Fruit fly (Drosophila melanogaster) S2 (cell line): ENCODE measurements around the gene Oscillin.

Experiments
- CG8478 ChIP-seq: fragments of >200 bp; optimal IDR thresholded peaks from 2 replicates; lab custom pipeline; 2018
- CTCF ChIP-seq, 2 experiments: fragments of >200 bp; optimal IDR thresholded peaks; 2 replicates each; lab custom pipeline; 2018

Oscillin gene

DNA sequence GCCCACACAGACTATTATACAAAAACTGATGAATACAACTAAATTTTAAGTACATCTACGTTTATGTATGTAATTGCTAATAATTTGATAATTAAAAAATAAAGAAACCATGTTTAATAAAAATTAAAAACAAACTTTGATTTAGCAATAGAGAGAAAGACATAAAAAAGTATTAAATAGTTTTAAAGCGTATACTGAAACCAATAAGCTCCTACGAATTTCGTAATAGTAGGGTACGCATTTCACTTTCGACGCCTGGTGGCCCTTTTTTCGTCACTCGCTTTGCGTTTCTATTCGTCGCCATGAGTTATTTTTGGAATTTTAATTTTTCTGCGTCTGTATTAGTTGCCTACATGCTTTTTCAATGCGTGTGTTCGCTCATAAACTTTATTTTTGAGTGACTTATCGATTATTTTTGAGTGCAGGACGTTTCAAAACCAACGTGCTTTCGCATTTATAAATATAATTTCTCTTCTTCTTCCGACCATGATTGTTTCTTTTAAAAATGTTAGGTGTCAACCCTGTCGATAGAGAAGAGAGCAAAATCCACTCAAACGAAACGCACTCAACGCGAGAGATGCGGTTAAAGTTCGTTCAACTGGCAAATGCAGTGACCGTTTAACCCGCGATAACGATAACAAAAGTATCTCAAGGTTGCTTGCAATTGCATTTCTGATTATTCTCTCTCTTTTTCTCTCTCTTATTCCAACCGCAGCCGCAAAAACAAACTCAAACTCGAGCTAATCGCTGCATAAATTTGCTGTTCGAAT lies at the start of gene Oscillin:
Gene Oscillin (plus strand): TSS at position 569 of the 770 bp plus-strand sequence.
- no peak for TF ChIP-seq CTCF (optimal IDR thresholded peaks at IDR 0.05; lab: Kevin White, UChicago)
- no peak for TF ChIP-seq CG8478

DNA sequence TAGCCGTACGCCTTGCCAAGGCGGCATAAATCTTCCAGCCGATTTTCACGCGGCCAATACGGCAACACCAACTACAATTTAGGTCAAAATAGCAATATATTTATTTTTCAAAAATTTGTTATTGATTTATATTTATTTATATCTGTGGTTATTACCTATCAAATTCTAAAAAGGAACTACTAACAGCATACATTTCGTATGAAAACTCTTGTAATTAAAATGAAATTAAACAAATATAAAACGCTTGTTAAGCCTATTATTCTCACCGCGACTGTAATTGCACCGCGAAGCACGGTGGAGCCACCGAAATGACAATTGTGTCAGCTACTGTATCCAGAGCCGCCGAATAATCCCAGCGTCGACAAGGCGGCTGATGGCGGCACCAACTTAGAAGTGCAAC lies 47.4 kb upstream of the Oscillin start:
- TF ChIP-seq CG8478 (no peak), CTCF (optimal IDR thresholded peaks at IDR 0.05; lab: Kevin White, UChicago) (no peak)

DNA sequence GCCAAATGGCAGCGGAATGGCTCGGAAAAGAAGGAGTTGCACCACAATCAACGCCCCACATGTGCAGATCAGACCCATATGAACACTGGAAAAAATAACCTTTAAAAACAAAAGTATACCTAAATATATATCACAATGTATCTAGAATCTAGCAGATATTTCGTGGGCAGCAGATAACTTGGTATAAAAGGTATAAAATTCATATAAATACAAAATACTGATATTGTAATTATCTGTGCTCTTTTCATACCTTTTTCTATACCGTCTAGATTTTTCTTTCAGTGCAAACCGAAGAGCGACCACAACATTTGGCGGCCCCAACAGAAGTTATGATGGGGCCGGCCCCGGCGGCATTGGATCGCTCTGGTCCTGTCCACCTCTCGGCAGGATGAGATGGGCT lies 45.6 kb upstream of the Oscillin start:
- TF ChIP-seq CTCF (optimal IDR thresholded peaks at IDR 0.05; lab: Kevin White, UChicago) (no peak), CG8478 (no peak)

DNA sequence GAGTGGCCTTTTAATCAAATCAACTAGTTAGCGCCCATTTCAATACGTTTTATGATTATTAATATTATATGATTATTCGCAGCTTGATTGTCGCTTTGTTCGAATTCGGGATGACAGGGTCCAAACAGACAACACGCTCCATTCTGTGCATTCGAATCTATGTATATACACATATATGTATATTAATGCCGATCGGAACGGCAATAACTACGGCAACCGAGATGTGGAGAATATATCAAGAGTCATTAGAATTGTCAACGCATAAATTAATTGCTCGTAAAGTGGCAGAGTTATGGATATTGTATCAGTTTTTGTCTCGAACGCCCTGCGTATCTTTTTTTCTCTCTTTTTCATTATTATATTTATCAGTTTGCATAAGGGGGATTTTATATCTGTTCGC lies 44.0 kb upstream of the Oscillin start:
- TF ChIP-seq CG8478 (no peak), CTCF (optimal IDR thresholded peaks at IDR 0.05; lab: Kevin White, UChicago) (no peak)

DNA sequence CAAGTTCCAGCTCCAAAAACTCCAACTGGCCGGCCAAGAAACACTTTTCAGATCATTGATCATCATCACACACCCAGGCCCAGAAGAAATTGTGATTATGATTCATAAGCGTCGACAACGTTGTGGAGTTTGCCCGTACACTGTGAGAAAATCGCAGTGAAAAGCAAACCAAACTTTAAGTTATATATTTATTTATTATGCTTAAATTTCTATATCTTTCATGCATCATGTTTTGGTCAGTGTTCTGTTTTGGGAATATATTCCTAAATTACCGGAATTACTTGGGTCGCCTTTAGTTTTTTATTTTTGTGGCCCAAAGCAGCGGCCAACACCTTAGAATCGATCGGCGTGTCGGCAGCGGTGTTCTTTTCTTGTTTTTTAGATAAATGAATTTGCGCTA lies 41.8 kb upstream of the Oscillin start:
- TF ChIP-seq CTCF (optimal IDR thresholded peaks at IDR 0.05; lab: Kevin White, UChicago) (no peak), CG8478 (no peak)

DNA sequence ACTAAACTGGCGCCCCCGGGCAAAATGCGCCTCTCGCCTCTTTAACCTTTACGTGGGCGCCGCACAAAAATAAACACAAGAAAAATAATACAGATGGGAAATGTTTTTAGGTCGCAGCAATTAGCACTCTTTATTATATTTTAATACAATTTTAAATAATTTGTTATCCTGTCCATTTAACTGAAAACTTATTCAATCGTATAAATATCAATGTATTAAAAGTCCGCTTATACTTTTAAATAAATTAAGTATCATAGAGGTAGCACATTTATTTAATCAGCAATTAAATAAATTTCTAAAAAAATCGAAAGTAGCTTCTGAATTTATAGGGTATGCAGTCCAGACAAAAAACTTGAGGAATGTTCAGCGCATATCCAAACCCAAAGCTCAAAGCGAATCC lies 39.8 kb upstream of the Oscillin start:
- TF ChIP-seq CTCF (optimal IDR thresholded peaks at IDR 0.05; lab: Kevin White, UChicago) (no peak), CG8478 (no peak)

DNA sequence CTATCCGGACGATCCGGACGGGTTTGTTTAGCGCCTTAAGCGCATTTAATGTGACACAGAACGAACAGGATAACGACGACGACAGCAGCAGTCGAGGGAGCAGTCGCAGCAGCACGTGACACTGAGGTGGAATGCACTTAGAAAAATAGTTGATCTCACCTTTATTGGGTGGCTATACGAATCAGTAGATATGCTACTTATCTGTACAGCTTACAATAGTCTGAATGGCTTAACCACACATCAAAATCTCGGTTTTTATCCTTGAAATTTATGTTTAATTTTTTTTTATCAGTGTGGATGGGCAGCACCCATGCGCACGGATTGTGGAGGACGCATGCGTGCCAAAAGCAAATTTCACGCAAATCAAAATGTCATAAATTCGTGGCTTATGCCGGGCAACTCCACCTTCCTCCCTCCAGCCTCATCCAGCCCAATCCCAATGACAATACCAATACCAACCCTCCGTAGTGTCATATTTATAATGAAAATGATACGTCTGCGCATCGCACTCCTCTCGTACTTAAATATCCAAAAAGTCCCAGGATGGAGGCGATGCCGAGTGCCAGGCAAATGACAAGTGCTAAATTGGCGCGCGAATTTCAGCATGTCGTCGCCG lies 39.0 kb upstream of the Oscillin start:
- TF ChIP-seq CTCF (optimal IDR thresholded peaks at IDR 0.05; lab: Kevin White, UChicago), result no peak

DNA sequence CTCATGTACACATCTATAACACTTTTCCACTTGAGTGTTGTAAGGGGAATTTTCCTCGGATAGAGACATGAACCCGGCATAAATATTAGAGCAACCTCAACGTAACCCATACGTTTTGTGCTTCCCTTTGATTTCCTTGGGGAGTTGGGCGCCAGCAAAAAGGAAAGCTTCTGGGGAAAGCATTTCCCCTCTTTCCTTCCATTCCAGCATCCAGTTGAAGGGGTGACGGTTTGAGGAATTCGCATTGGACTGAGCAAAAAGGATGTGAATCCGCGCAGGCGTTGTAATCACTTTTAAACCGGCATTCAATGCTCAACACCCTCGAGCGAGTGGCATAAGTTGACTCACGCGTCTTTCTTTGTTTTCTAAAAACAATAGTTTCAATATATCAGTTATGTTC lies 31.9 kb upstream of the Oscillin start:
- TF ChIP-seq CTCF (optimal IDR thresholded peaks at IDR 0.05; lab: Kevin White, UChicago), result no peak
- no peak for TF ChIP-seq CG8478

DNA sequence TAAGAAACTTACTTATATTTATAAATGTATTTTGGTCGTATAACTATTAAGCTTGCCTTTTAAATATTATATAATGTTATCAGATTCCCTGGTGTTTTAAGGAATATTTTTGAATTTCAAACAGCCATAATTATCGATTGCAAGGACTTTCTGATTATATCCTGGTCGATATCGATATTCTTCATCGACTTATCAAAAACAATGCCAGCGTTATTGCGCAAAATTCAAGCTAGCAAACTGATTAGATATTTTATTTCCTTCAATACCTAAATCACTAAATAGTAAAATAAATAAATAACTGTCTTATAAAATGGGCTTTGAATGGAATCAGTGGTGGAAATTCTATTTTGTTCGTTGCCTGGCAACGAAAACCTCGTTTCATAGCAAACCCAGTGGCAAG lies 29.5 kb upstream of the Oscillin start, which contains the start of gene CG14020:
Gene CG14020 (plus strand): TSS at position 345 of the 400 bp plus-strand sequence.
- TF ChIP-seq CG8478, result no peak
- TF ChIP-seq CTCF (optimal IDR thresholded peaks at IDR 0.05; lab: Kevin White, UChicago), result no peak

DNA sequence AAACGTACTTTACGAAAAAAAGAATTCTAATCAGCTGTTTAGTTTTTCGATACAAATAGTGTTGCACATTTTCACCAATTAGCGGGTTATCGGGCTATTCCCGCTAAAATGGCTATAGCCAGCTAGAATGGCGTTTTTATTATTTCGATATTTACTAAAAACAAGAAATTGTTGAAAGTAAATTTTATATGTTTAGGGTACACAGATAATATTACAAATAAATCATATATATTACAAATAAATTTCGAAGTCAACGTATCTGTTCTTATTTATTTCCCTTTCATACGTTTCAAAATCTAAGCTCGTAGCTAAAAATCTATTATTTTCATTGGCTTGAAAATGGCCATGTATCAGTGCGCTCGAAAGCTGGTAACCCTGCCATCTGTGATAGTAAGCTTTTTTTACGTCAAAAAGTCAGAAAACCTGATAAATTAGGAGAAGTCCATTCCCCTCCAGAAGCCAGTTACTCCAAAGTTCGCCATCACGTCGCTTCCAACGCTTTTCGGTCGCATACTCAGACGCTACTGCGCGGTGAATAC lies 27.0 kb upstream of the Oscillin start, which contains the start of the genes CG7382 and cl:
Gene CG7382 (minus strand): TSS at position 51 of the 539 bp plus-strand sequence.
Gene cl (plus strand): TSS at position 290 of the 539 bp plus-strand sequence.
- no peak for TF ChIP-seq CTCF (optimal IDR thresholded peaks at IDR 0.05; lab: Kevin White, UChicago)

DNA sequence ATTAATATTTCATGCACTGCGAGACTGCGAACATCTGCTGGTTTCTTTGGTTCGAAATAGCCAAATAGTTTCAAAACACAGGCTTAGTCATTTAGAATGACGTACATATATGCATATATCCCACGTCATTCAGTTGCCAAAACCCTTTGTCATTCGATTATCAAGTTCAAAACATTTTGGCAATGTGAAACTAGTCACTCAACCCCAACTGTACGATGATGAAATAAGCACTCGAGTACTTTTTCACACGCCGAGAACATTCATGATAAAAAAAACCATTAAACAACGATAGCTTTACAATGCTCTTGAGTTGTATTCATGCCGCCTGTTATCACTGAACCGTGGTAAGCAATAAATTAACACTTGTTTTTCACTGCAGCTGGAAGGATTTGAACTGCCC lies 26.1 kb upstream of the Oscillin start:
- TF ChIP-seq CTCF (optimal IDR thresholded peaks at IDR 0.05; lab: Kevin White, UChicago), result no peak
- TF ChIP-seq CG8478, result no peak

DNA sequence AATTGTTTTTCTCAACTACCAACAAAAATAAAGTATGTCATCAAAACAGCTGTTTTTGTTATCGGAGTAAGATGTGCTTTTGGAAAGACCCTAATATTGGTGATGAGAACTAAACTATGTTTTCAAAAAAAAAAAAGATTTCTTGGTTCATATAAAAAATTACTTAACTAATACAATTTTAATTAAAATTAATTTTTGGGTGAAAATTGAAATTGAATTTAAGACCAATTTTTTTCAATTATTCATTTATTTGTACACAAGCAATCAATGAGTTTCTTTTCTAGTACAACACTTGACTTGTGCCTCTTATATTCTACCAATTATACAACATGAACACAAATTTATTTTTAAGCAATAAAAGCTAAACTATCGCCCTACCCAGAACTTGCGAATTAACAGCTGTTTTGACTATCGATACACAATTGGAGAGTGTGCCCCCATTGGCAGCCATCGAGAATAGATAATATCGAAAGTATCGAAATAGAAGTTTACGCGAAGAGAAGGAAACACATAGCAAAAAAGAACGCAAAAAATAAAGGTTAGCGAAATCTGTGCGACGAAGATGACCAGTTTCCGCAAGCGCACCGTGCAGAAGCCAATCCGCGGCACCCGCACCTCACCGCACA lies 22.9 kb upstream of the Oscillin start, which contains the start of the genes Vps52 and Elp4:
Gene Vps52 (minus strand): TSS at position 51 of the 626 bp plus-strand sequence.
Gene Elp4 (plus strand): TSS at position 292 of the 626 bp plus-strand sequence.
- TF ChIP-seq CTCF (optimal IDR thresholded peaks at IDR 0.05; lab: Kevin White, UChicago), result no peak
- no peak for TF ChIP-seq CG8478

DNA sequence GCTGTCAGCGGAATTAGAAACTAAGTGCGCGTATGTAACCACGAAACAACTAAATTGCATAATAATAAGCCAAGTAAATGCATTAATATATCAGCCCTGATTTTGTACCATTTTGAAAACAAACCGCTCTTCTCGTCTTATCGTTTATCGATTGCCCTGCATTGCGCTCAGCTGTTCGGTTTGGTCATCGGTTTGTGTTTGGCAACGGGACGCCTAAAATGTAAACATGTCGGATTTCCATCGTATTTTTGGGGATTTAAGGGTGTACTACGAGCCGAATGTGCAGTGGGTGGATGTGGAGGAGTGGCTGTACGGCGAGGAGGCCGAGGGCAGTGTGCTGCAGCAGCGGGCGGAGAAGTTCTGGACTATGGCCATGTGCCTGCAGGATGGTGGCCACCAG lies 21.2 kb upstream of the Oscillin start, which contains the start of gene Cap-D3:
Gene Cap-D3 (plus strand): TSS at position 183 of the 400 bp plus-strand sequence.
- TF ChIP-seq CTCF (optimal IDR thresholded peaks at IDR 0.05; lab: Kevin White, UChicago) (no peak), CG8478 (no peak)

DNA sequence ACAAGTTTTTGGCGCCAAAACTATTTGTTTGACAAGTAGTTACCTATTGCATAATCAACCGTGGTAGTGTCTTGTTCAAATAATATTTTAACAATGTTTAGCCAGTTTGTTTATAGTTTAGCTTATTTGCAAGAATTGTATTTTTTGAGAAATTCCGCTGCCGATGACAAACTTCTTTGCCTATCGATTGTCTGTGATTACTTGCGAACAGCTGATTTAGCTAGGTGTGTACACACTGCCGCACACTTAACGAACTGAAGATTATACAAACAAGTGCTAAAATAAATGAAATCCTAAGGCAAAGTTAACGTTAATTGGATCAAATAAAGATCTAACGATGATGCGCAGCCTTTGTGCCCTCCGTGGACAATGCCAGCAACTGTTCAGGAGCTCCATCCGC lies 20.1 kb upstream of the Oscillin start, which contains the start of gene Cox11:
Gene Cox11 (plus strand): TSS at position 220 of the 400 bp plus-strand sequence.
- TF ChIP-seq CTCF (optimal IDR thresholded peaks at IDR 0.05; lab: Kevin White, UChicago) (no peak), CG8478 (no peak)

DNA sequence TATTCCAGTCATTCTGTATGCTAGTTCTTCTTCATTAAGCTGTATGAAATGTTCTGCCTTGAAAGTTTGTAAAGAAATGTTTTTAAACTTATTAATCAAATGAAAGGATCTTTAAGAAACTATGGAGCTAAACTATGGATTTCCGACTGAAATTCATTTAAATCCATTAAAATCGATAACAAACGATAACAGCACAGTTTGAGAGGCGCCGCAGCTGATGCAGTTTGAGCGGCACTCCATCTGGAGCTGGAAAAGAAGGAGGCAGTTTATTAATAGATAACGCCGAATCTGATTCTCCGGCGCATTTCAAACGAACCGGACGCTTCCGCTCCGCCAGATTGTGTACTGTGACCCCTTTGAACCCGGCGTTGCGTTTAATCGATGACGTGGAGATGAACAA lies 19.0 kb upstream of the Oscillin start, which contains the start of gene CG31915:
Gene CG31915 (plus strand): TSS at position 263 of the 400 bp plus-strand sequence.
- TF ChIP-seq CTCF (optimal IDR thresholded peaks at IDR 0.05; lab: Kevin White, UChicago), result peak in 1 of 2 experiments; percentile 11
- TF ChIP-seq CG8478, result no peak
